Worm (Caenorhabditis elegans): ENCODE data around the gene trpp-6.

- 0 out of 2 replicates have a peak, but pooled peaks have one; percentile 9 for TF ChIP-seq flt-1 (GFP tag; IDR thresholded peaks at IDR 0.05)
- no peak for TF ChIP-seq klf-2 (GFP tag; conservative IDR thresholded peaks at IDR 0.05)
- TF ChIP-seq ztf-29 (GFP tag; IDR thresholded peaks at IDR 0.05) = no peak
Measured at ce11 chrV:9962916-9963315, 28.8 kb upstream of the trpp-6 start.

Measured in whole organism, midembryonic.